Worm (Caenorhabditis elegans): ENCODE results near the gene mmaa-1.
A peak's percentile ranks its signal among the peaks of the same experiment; 100 is the strongest.

The mmaa-1 gene

DNA sequence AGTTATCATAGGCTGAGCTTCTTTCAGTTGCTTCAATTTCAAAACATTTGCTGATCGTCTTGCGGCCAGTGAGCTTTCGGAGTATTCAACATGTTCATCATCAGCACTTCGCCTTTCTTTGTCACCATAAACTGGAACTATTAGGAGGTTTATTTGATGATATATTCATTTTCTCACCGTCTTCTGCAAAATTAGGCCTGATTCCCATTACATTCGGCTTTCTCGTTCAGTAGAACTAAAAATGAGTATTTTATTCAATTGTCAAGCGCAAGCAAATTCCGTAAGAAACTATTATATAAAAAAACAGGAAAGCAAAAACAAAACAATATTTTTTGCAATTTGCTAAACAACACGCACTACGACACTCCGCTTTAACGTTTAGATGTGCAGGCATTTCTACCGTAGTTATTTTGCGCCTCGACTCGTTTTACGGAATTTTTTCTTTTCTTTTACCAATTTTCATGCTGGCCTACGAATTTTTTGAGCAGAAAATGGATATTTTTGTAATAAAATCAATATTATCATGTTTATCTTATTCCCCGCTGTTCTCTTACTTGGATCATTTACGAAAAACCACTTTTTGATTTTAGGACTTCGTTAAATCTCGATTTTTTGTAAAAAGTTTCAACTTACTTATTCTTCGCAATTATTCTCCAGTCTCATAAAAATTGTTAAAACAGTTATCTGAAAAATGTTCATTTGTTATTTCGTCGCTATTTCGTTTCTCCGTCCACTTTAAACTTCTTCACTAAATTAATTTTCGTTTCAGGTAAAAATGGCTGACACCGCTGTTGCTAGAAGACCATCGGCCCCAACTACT is 4.0 kb upstream of the mmaa-1 start, which contains the start of the genes farl-11 and rpl-33:
Gene farl-11 (minus strand): TSS at position 242 of the 820 bp plus-strand sequence.
Gene rpl-33 (plus strand): TSS at position 770 of the 820 bp plus-strand sequence.
- TF ChIP-seq sup-37 (GFP tag; optimal IDR thresholded peaks at IDR 0.05) (no peak), unc-130 (tag; optimal IDR thresholded peaks at IDR 0.05) (peak; percentile 89), mep-1 (tag; optimal IDR thresholded peaks at IDR 0.05) (peak; percentile 96), zip-4 (GFP tag; optimal IDR thresholded peaks at IDR 0.05) (no peak), ceh-82 (tag; optimal IDR thresholded peaks at IDR 0.05) (peak; percentile 77 to 92 (median 80)), egl-13 (tag; optimal IDR thresholded peaks at IDR 0.05) (peak; percentile 34), pag-3 (tag; optimal IDR thresholded peaks at IDR 0.05; ENCODE audit: borderline replicate concordance, insufficient read depth) (no peak), hpl-2 (GFP tag; optimal IDR thresholded peaks at IDR 0.05) (peak; percentile 52), lin-39 (tag; optimal IDR thresholded peaks at IDR 0.05) (peak; percentile 30), elt-2 (tag; optimal IDR thresholded peaks at IDR 0.05) (peak; percentile 15), lsy-2 (tag; optimal IDR thresholded peaks at IDR 0.05) (peak; percentile 98 to 100), fos-1 (tag; optimal IDR thresholded peaks at IDR 0.05) (peak; percentile 89), pqm-1 (tag; optimal IDR thresholded peaks at IDR 0.05) (no peak), lin-14 (GFP tag; optimal IDR thresholded peaks at IDR 0.05) (peak; percentile 85), C04F5.9 (tag; optimal IDR thresholded peaks at IDR 0.05) (peak; percentile 58), isw-1 (GFP tag; IDR thresholded peaks at IDR 0.05) (peak; percentile 80), aly-2 (tag; optimal IDR thresholded peaks at IDR 0.05) (peak; percentile 77), swsn-7 (tag; optimal IDR thresholded peaks at IDR 0.05) (peak; percentile 76), dpl-1 (GFP tag; optimal IDR thresholded peaks at IDR 0.05) (peak; percentile 75 to 83 (median 81)), hlh-4 (tag; optimal IDR thresholded peaks at IDR 0.05) (no peak), lir-3 (tag; optimal IDR thresholded peaks at IDR 0.05; ENCODE audit: poor library complexity) (peak; percentile 58), dsc-1 (tag; optimal IDR thresholded peaks at IDR 0.05) (peak; percentile 64), nhr-47 (tag; optimal IDR thresholded peaks at IDR 0.05) (peak; percentile 83), tbx-2 (tag; optimal IDR thresholded peaks at IDR 0.05) (peak; percentile 81), C34B4.2 (tag; optimal IDR thresholded peaks at IDR 0.05) (no peak), nhr-11 (tag; optimal IDR thresholded peaks at IDR 0.05) (peak; percentile 39), snpc-4 (tag; optimal IDR thresholded peaks at IDR 0.05) (peak; percentile 73), ces-1 (GFP tag; optimal IDR thresholded peaks at IDR 0.05) (no peak), sptf-1 (tag; optimal IDR thresholded peaks at IDR 0.05) (no peak), tlp-1 (tag; optimal IDR thresholded peaks at IDR 0.05) (no peak), blmp-1 (tag; optimal IDR thresholded peaks at IDR 0.05) (peak; percentile 84), sox-4 (tag; optimal IDR thresholded peaks at IDR 0.05) (peak; percentile 45), skn-1 (tag; optimal IDR thresholded peaks at IDR 0.05) (peak; percentile 93), fkh-10 (GFP tag; optimal IDR thresholded peaks at IDR 0.05) (peak; percentile 33), nhr-85 (tag) (peak; percentile 90), snu-23 (GFP tag; optimal IDR thresholded peaks at IDR 0.05) (peak; percentile 92), grh-1 (GFP tag; IDR thresholded peaks at IDR 0.05) (peak; percentile 53; the same call in 1 of the 2 replicates), ceh-90 (tag; optimal IDR thresholded peaks at IDR 0.05) (no peak), xbp-1 (tag; optimal IDR thresholded peaks at IDR 0.05) (peak; percentile 81), nhr-90 (tag; optimal IDR thresholded peaks at IDR 0.05; ENCODE audit: poor library complexity) (peak; percentile 68), mef-2 (tag; optimal IDR thresholded peaks at IDR 0.05) (no peak), ama-1 (optimal IDR thresholded peaks at IDR 0.05) (peak; percentile 62), unc-98 (GFP tag; IDR thresholded peaks at IDR 0.05) (no peak), ztf-4 (tag; optimal IDR thresholded peaks at IDR 0.05) (no peak), unc-86 (tag; optimal IDR thresholded peaks at IDR 0.05) (peak; percentile 68), nhr-77 (tag; optimal IDR thresholded peaks at IDR 0.05) (peak; percentile 80), zag-1 (tag; optimal IDR thresholded peaks at IDR 0.05) (no peak), mab-9 (GFP tag; IDR thresholded peaks at IDR 0.05) (no peak), ets-5 (GFP tag; IDR thresholded peaks at IDR 0.05) (no peak), nhr-71 (tag; optimal IDR thresholded peaks at IDR 0.05) (peak; percentile 87), efl-3 (GFP tag; optimal IDR thresholded peaks at IDR 0.05) (no peak), nhr-12 (tag; optimal IDR thresholded peaks at IDR 0.05) (no peak)

All from whole organism, L1 larva.